Fruit fly (Drosophila melanogaster): ENCODE data around the gene GV1.

DNA sequence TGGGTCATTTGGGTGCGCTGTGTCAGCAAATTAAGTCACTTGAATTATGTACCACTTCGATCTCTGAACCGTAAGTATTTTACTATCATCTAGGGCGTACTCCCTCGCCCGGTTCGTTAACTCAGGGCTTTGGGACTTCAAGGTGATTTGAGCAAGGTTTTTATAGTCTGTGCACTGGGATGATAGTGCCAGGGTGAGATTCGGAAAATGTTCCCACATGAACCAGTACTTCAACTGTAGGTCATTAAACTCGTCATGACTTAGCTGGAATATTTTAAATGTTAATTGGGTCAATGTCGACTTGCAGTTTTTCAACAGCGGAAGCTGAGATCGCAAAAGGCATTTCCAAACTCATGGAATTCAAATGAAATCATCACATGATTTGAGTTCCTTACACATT is 45.1 kb downstream of the GV1 start, which contains the start of gene CNMa:
- no peak for TF ChIP-seq psq (optimal IDR thresholded peaks at IDR 0.05)
- no peak for TF ChIP-seq ttk (optimal IDR thresholded peaks at IDR 0.05)
- TF ChIP-seq Sin3A (optimal IDR thresholded peaks at IDR 0.05), result no peak
- TF ChIP-seq h (optimal IDR thresholded peaks at IDR 0.05), result no peak

Measured in Kc167 (cell line).